Worm (Caenorhabditis elegans) whole organism, late embryonic: ENCODE data around the gene F13E6.1.

Experiments used
- ama-1 ChIP-seq: fragments of 150-350 bp; optimal IDR thresholded peaks from 2 replicates; lab custom pipeline; 2014
- dve-1 ChIP-seq: sonication (generic microtip); optimal IDR thresholded peaks from 2 replicates; lab custom pipeline; 2017; ENCODE audit warnings: antibody characterized with exemption, mild to moderate bottlenecking, missing genetic modification characterization, missing compliant biosample characterization
- nhr-11 ChIP-seq: fragments of 150-350 bp; optimal IDR thresholded peaks from 2 replicates; lab custom pipeline; 2014; ENCODE audit warnings: missing biosample characterization, missing genetic modification characterization
- pqm-1 ChIP-seq: sonication (generic microtip); optimal IDR thresholded peaks from 2 replicates; lab custom pipeline; 2016; ENCODE audit warnings: missing genetic modification characterization, missing compliant biosample characterization
- rnt-1 ChIP-seq: sonication (generic microtip); optimal IDR thresholded peaks from 2 replicates; lab custom pipeline; 2016; ENCODE audit warnings: missing genetic modification characterization, missing compliant biosample characterization
- syd-9 ChIP-seq: sonication (generic microtip); optimal IDR thresholded peaks from 2 replicates; lab custom pipeline; 2016; ENCODE audit warnings: mild to moderate bottlenecking, missing genetic modification characterization, moderate library complexity, missing compliant biosample characterization

ce11 chrX:10670198-10670597 is 6.7 kb downstream of the F13E6.1 start:
- TF ChIP-seq ama-1 (lab: Kevin White, UChicago) (no peak), nhr-11 (tag; lab: Kevin White, UChicago) (no peak), dve-1 (tag; lab: Kevin White, UChicago) (no peak), syd-9 (tag; lab: Kevin White, UChicago) (no peak), pqm-1 (tag; lab: Kevin White, UChicago) (no peak), rnt-1 (tag; lab: Kevin White, UChicago) (no peak)
